Fruit fly (Drosophila melanogaster): Measurements from ENCODE around the gene CG14989.

Gene CG14989

dm6 chr3L:4116490-4117367, 29.3 kb downstream of the CG14989 start (continued):
- TF ChIP-seq so (GFP tag; IDR thresholded peaks at IDR 0.05) (no peak), prd (optimal IDR thresholded peaks at IDR 0.05) (no peak), prd (GFP tag; IDR thresholded peaks at IDR 0.05) (no peak), lab (GFP tag; optimal IDR thresholded peaks at IDR 0.05) (peak; percentile 13), Hey (tag; optimal IDR thresholded peaks at IDR 0.05) (no peak), CG1647 (GFP tag; optimal IDR thresholded peaks at IDR 0.05) (no peak), CG7372 (GFP tag; IDR thresholded peaks at IDR 0.05) (no peak), lilli (GFP tag; optimal IDR thresholded peaks at IDR 0.05) (no peak), CG6272 (GFP tag; IDR thresholded peaks at IDR 0.05) (no peak), tio (GFP tag; optimal IDR thresholded peaks at IDR 0.05) (no peak), CG2678 (tag; optimal IDR thresholded peaks at IDR 0.05) (peak; percentile 13), crc (GFP tag; optimal IDR thresholded peaks at IDR 0.05) (no peak), CG10543 (GFP tag; optimal IDR thresholded peaks at IDR 0.05) (no peak), CG9609 (GFP tag; optimal IDR thresholded peaks at IDR 0.05) (no peak), CG18599 (GFP tag; optimal IDR thresholded peaks at IDR 0.05) (no peak), sd (tag; optimal IDR thresholded peaks at IDR 0.05) (no peak), HHEX (GFP tag; optimal IDR thresholded peaks at IDR 0.05) (no peak), CG2120 (GFP tag; optimal IDR thresholded peaks at IDR 0.05) (peak; percentile 18), PHDP (tag; optimal IDR thresholded peaks at IDR 0.05) (peak; percentile 16), odd (GFP tag; optimal IDR thresholded peaks at IDR 0.05) (no peak), Opbp (GFP tag; IDR thresholded peaks at IDR 0.05; ENCODE audit: partially characterized antibody) (no peak), unc-4 (GFP tag; IDR thresholded peaks at IDR 0.05; ENCODE audit: partially characterized antibody) (no peak), row (GFP tag; IDR thresholded peaks at IDR 0.05) (no peak), Nf-YA (GFP tag; IDR thresholded peaks at IDR 0.05) (no peak), Oli (tag; optimal IDR thresholded peaks at IDR 0.05) (no peak), Drgx (GFP tag; IDR thresholded peaks at IDR 0.05) (peak; percentile 37; the same call in 1 of the 2 replicates), CG2199 (GFP tag; IDR thresholded peaks at IDR 0.05) (no peak), Kr (GFP tag; optimal IDR thresholded peaks at IDR 0.05) (no peak), MBD-R2 (GFP tag; IDR thresholded peaks at IDR 0.05) (no peak), dmrt99B (tag; optimal IDR thresholded peaks at IDR 0.05) (no peak), CG3847 (GFP tag; IDR thresholded peaks at IDR 0.05) (no peak), gem (tag; optimal IDR thresholded peaks at IDR 0.05) (no peak), stc (GFP tag; IDR thresholded peaks at IDR 0.05) (no peak), gt (GFP tag; IDR thresholded peaks at IDR 0.05) (no peak), phol (tag; optimal IDR thresholded peaks at IDR 0.05) (no peak)

- TF ChIP-seq abd-A (tag; optimal IDR thresholded peaks at IDR 0.05) (peak; percentile 16), sd (tag; optimal IDR thresholded peaks at IDR 0.05) (peak; percentile 23), CG13894 (tag; optimal IDR thresholded peaks at IDR 0.05) (peak; percentile 74), BtbVII (GFP tag; optimal IDR thresholded peaks at IDR 0.05) (no peak), chinmo (GFP tag; IDR thresholded peaks at IDR 0.05; ENCODE audit: partially characterized antibody) (0 out of 4 replicates have a peak, but pooled peaks have one; percentile 59)
These were observed 30.1 kb downstream of the CG14989 start for dm6 chr3L:4117493-4117892.

Measured in whole organism, embryonic.